Fruit fly (Drosophila melanogaster): ENCODE data around the gene atilla.

The atilla gene

DNA sequence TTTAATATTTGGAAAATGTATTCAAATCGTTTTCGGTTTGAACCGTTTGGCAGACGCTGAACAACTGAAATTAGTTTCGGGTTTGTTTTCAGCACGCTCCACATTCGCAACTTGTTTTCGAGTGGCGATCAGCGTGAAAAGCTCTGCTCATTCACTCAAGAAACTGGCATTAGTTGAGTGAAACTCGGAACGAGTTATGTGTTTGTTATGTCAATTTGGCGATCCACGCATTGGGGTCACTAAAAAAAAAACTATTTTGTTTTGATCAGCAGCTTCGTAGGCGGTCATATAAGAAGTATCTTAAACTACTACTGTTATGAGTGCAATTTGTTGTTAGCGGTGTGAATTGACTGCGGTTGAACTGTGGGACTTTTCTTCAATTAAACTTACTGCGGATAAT, at the start of gene atilla:
Gene atilla (minus strand): TSS at position 266 of the 400 bp plus-strand sequence.
- TF ChIP-seq psq (optimal IDR thresholded peaks at IDR 0.05) (no peak), Dll (optimal IDR thresholded peaks at IDR 0.05) (no peak)

DNA sequence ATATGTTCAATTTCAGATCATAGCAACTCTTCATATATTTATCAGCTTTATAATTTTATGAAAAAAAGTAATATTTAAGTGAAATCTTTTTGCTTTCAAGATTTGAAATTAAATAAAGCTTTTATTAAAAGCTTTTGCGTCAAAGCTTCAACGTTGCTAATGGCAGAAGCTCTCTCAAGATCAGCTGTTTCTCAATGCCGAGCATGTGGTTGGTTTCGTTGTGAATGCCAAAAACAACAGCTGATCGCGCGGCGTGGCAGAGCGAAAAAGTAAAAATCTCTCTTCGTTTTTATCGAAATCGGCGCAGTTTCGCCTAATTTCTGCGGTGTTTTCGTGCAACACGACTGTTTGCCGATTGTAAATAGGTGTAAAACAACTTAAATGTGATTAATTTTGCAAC, 29.9 kb upstream of the atilla start, which contains the start of gene CG31759:
Gene CG31759 (plus strand): TSS at position 161 of the 400 bp plus-strand sequence.
- TF ChIP-seq EcR (GFP tag; optimal IDR thresholded peaks at IDR 0.05) (no peak), pan (optimal IDR thresholded peaks at IDR 0.05) (no peak), CG8478 (optimal IDR thresholded peaks at IDR 0.05) (no peak), usp (GFP tag; optimal IDR thresholded peaks at IDR 0.05) (no peak), Dll (optimal IDR thresholded peaks at IDR 0.05) (no peak), psq (optimal IDR thresholded peaks at IDR 0.05) (no peak)

dm6 chr2L:12200990-12201389, 23.3 kb upstream of the atilla start:
- TF ChIP-seq pan (optimal IDR thresholded peaks at IDR 0.05) (no peak), usp (GFP tag; optimal IDR thresholded peaks at IDR 0.05) (no peak), Dll (optimal IDR thresholded peaks at IDR 0.05) (no peak), CG8478 (optimal IDR thresholded peaks at IDR 0.05) (no peak), EcR (GFP tag; optimal IDR thresholded peaks at IDR 0.05) (no peak), psq (optimal IDR thresholded peaks at IDR 0.05) (no peak)

DNA sequence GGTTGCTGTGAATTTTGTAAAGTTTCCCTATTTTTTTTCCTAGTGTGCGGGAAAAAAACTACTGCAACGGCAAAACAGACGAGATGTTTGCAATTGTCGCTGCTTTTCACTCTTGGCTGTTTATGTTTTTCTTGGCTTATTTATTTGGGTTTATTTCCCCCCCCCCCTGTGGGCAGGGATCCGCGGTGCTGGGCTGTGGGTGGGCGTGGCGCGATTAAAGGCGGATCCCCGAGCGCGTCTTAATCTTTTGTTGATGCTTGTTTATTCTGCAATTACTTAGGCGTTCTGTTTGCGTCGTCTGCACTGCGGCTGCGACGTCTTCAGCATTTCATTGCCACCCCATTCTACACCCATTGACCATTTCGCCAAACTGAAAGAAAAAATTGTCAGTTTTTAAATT, 17.2 kb upstream of the atilla start:
- no peak for TF ChIP-seq usp (GFP tag; optimal IDR thresholded peaks at IDR 0.05)
- no peak for TF ChIP-seq CG8478 (optimal IDR thresholded peaks at IDR 0.05)
- no peak for TF ChIP-seq EcR (GFP tag; optimal IDR thresholded peaks at IDR 0.05)
- TF ChIP-seq pan (optimal IDR thresholded peaks at IDR 0.05) = no peak
- TF ChIP-seq psq (optimal IDR thresholded peaks at IDR 0.05) = no peak

DNA sequence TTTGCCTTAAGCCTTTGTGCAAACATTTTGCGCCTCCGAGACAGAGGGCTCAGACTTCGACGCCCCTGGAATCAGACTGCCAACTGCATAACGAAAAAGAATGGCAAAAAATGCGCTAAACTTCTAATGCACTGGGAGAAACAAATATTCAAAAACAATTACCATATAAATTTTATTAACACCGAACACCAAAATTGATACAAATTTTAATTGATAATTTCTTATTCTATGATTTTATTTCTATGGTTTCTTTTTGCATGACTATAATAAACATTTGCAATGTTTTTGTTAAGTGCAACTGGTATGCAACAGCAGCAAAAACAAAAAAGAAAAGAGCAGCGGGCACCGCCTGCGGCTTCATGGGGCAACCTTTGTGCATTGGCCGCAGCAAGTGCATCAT, 15.3 kb upstream of the atilla start:
- no peak for TF ChIP-seq CG8478 (optimal IDR thresholded peaks at IDR 0.05)
- no peak for TF ChIP-seq psq (optimal IDR thresholded peaks at IDR 0.05)
- TF ChIP-seq Dll (optimal IDR thresholded peaks at IDR 0.05) = no peak
- TF ChIP-seq pan (optimal IDR thresholded peaks at IDR 0.05) = no peak
- no peak for TF ChIP-seq EcR (GFP tag; optimal IDR thresholded peaks at IDR 0.05)
- no peak for TF ChIP-seq usp (GFP tag; optimal IDR thresholded peaks at IDR 0.05)

DNA sequence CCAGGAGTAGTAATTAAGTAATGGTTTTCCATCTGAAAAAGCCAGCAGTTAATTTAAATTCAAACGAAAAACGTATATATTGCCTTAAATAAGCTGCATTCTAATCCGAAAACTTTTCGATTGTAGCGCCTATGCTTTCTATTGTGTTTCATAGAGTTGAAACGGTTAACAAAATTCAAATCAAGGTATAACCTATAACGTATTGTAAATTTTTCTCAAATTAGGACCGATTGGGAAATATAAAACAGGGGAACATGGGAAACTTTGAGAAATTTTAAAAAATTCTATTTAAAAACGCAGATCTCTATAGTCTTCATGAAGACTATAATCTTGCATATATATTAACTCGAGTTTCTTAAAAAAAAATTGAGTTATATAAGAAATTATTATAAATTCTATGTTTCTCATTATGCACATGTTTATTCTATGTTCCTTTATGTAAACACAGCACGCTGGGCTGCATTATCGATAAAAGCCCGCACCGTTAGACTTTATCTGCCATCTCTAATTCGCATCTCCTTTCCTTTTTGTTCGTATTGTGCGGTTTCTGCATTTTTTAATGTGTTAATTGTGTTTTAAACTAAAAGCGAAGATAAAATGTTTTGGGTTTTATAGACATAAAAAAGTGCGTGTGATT, 3.1 kb downstream of the atilla start, which contains the start of gene bru1:
Gene bru1 (plus strand): TSS at position 512 of the 637 bp plus-strand sequence.
- TF ChIP-seq psq (optimal IDR thresholded peaks at IDR 0.05) (no peak), usp (GFP tag; optimal IDR thresholded peaks at IDR 0.05) (no peak), pan (optimal IDR thresholded peaks at IDR 0.05) (no peak)

dm6 chr2L:12172536-12173234, 5.0 kb downstream of the atilla start, which contains the start of the genes CG6583 and crok:
CG6583 (minus strand) TSS chr2L:12172586.
crok (plus strand) TSS chr2L:12172981.
- TF ChIP-seq pan (optimal IDR thresholded peaks at IDR 0.05) (no peak), psq (optimal IDR thresholded peaks at IDR 0.05) (no peak), Dll (optimal IDR thresholded peaks at IDR 0.05) (no peak), EcR (GFP tag; optimal IDR thresholded peaks at IDR 0.05) (no peak), CG8478 (optimal IDR thresholded peaks at IDR 0.05) (no peak), usp (GFP tag; optimal IDR thresholded peaks at IDR 0.05) (no peak)

DNA sequence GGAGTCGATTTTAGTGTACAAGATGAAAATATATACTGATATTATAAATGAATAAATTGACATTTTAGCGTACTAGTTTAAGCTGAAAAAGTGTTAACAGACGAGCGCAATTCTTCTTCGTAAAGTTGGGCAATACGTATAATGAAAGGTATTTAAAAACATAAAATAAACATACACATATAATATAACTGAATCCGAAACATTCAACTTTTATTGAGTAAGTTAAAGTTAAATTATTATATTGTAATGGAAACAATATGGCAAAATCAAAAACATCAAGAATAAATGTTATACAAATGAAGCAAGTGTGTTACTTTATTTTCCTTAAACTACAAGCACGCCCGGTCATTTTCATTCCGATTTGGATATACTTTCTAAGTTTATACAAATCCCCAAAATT, 7.4 kb downstream of the atilla start, which contains the start of gene CG17217:
Gene CG17217 (plus strand): TSS at position 301 of the 400 bp plus-strand sequence.
- TF ChIP-seq Dll (optimal IDR thresholded peaks at IDR 0.05) (no peak), psq (optimal IDR thresholded peaks at IDR 0.05) (no peak), pan (optimal IDR thresholded peaks at IDR 0.05) (no peak), EcR (GFP tag; optimal IDR thresholded peaks at IDR 0.05) (no peak), CG8478 (optimal IDR thresholded peaks at IDR 0.05) (no peak), usp (GFP tag; optimal IDR thresholded peaks at IDR 0.05) (no peak)

dm6 chr2L:12163941-12164340, 13.7 kb downstream of the atilla start, which contains the start of gene ZnT33D:
ZnT33D (plus strand) TSS chr2L:12164241.
- TF ChIP-seq Dll (optimal IDR thresholded peaks at IDR 0.05) (no peak), usp (GFP tag; optimal IDR thresholded peaks at IDR 0.05) (no peak)

dm6 chr2L:12161467-12161866, 16.2 kb downstream of the atilla start, which contains the start of gene CG31861:
CG31861 (plus strand) TSS chr2L:12161767.
- no peak for TF ChIP-seq Dll (optimal IDR thresholded peaks at IDR 0.05)
- no peak for TF ChIP-seq CG8478 (optimal IDR thresholded peaks at IDR 0.05)
- no peak for TF ChIP-seq psq (optimal IDR thresholded peaks at IDR 0.05)
- TF ChIP-seq pan (optimal IDR thresholded peaks at IDR 0.05) = no peak

DNA sequence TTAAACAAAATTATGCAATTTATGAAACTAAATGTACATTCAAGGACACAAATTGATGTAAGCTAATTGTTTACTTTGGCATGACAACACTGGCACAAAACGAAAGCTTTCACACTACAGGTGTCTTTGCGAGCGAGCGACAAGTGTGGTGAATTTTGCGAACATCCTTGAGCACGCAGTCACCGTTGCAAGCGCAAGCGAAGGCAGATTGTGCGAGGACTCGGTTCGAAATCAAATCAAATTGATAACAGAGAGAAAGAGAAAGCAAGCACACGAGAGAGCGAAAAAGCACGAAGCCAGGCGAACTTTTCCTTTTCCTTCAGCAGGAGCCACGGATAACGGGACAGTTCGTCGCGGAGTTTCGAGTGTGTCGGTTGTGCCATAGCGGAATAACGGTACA, 35.2 kb downstream of the atilla start, which contains the start of gene CG31760:
Gene CG31760 (plus strand): TSS at position 342 of the 400 bp plus-strand sequence.
- TF ChIP-seq Dll (optimal IDR thresholded peaks at IDR 0.05) (no peak), psq (optimal IDR thresholded peaks at IDR 0.05) (no peak), EcR (GFP tag; optimal IDR thresholded peaks at IDR 0.05) (no peak), CG8478 (optimal IDR thresholded peaks at IDR 0.05) (no peak), usp (GFP tag; optimal IDR thresholded peaks at IDR 0.05) (no peak), pan (optimal IDR thresholded peaks at IDR 0.05) (no peak)

DNA sequence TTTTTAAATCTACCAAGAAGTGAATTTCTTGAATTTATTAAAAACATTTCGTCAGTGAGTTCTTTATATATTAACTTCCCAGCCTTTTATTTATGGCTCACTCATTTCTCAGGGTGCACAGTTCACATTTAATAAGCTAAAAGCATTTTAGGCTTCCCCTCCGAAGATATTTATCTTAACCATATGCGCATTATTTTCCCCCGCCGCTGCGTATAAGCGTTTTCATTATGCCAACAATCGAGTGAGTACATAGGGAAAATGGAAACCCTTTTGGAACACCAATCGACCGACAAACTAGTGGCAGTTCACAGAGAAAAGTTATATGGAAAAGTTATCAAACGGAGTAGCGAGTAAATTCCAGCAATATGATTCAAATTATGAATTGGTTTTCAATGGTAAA, 40.0 kb downstream of the atilla start, which contains the start of gene Gr33a:
Gene Gr33a (plus strand): TSS at position 301 of the 400 bp plus-strand sequence.
- TF ChIP-seq CG8478 (optimal IDR thresholded peaks at IDR 0.05) = no peak
- no peak for TF ChIP-seq pan (optimal IDR thresholded peaks at IDR 0.05)
- no peak for TF ChIP-seq EcR (GFP tag; optimal IDR thresholded peaks at IDR 0.05)
- TF ChIP-seq Dll (optimal IDR thresholded peaks at IDR 0.05) = no peak
- TF ChIP-seq psq (optimal IDR thresholded peaks at IDR 0.05) = no peak

dm6 chr2L:12134125-12134378, 43.6 kb downstream of the atilla start:
- TF ChIP-seq pan (optimal IDR thresholded peaks at IDR 0.05) (no peak), Dll (optimal IDR thresholded peaks at IDR 0.05) (no peak), psq (optimal IDR thresholded peaks at IDR 0.05) (no peak), EcR (GFP tag; optimal IDR thresholded peaks at IDR 0.05) (no peak), CG8478 (optimal IDR thresholded peaks at IDR 0.05) (no peak), usp (GFP tag; optimal IDR thresholded peaks at IDR 0.05) (no peak)

All from whole organism.